Worm (Caenorhabditis elegans) whole organism, L2 larva: ENCODE data around the gene syd-1.

Experiments
- C34F6.9 ChIP-seq: fragments of 150-350 bp; optimal IDR thresholded peaks from 2 replicates; lab custom pipeline; 2014; ENCODE audit warnings: missing biosample characterization, missing genetic modification characterization
- F13H6.1 ChIP-seq: sonication (generic microtip); optimal IDR thresholded peaks from 2 replicates; lab custom pipeline; 2016; ENCODE audit warnings: missing genetic modification characterization, missing compliant biosample characterization
- R02D3.7 ChIP-seq: fragments of 150-350 bp; optimal IDR thresholded peaks from 2 replicates; lab custom pipeline; 2014; ENCODE audit warnings: missing biosample characterization, missing genetic modification characterization
- Y55F3AM.14 ChIP-seq: fragments of 200-800 bp; sonication (Bioruptor generic); optimal IDR thresholded peaks from 2 replicates; lab custom pipeline; 2018; ENCODE audit warnings: mild to moderate bottlenecking, missing genetic modification characterization, missing compliant biosample characterization
- ama-1 ChIP-seq: fragments of 150-350 bp; optimal IDR thresholded peaks from 2 replicates; lab custom pipeline; 2018; ENCODE audit warnings: inconsistent platforms
- blmp-1 ChIP-seq: sonication (generic microtip); optimal IDR thresholded peaks from 2 replicates; lab custom pipeline; 2017; ENCODE audit warnings: missing genetic modification characterization, mild to moderate bottlenecking, missing compliant biosample characterization, antibody characterized with exemption, moderate library complexity; ENCODE audit not compliant: insufficient read depth
- ceh-16 ChIP-seq: fragments of 150-350 bp; optimal IDR thresholded peaks from 2 replicates; lab custom pipeline; 2014; ENCODE audit warnings: missing biosample characterization, missing genetic modification characterization
- crh-2 ChIP-seq: sonication (generic microtip); optimal IDR thresholded peaks from 2 replicates; lab custom pipeline; 2017; ENCODE audit warnings: missing biosample characterization, missing genetic modification characterization
- dmd-4 ChIP-seq: sonication (generic microtip); optimal IDR thresholded peaks from 2 replicates; lab custom pipeline; 2017; ENCODE audit warnings: missing biosample characterization, missing genetic modification characterization
- egl-27 ChIP-seq: sonication (generic microtip); optimal IDR thresholded peaks from 3 replicates; lab custom pipeline; 2017; ENCODE audit warnings: missing biosample characterization, missing genetic modification reagents, missing genetic modification characterization
- elt-3 ChIP-seq: sonication (generic microtip); optimal IDR thresholded peaks from 2 replicates; lab custom pipeline; 2017; ENCODE audit warnings: missing biosample characterization, missing genetic modification characterization
- fos-1 ChIP-seq: fragments of 150-350 bp; optimal IDR thresholded peaks from 2 replicates; lab custom pipeline; 2014; ENCODE audit warnings: missing biosample characterization, missing genetic modification characterization
- gmeb-1 ChIP-seq: fragments of 150-350 bp; optimal IDR thresholded peaks from 2 replicates; lab custom pipeline; 2014; ENCODE audit warnings: missing biosample characterization, missing genetic modification characterization
- lsy-2 ChIP-seq, 2 experiments: fragments of 150-350 bp in 1 of 2; sonication (generic microtip) in 1 of 2; optimal IDR thresholded peaks; 2 replicates each; lab custom pipeline; 2014 to 2017; ENCODE audit warnings: missing biosample characterization in 2 of 2, missing genetic modification characterization in 2 of 2
- mdl-1 ChIP-seq, 2 experiments: fragments of 150-350 bp in 1 of 2; sonication (generic microtip) in 1 of 2; optimal IDR thresholded peaks; 2 replicates each; lab custom pipeline; 2017; ENCODE audit warnings: missing biosample characterization in 2 of 2, missing genetic modification characterization in 2 of 2
- nhr-11 ChIP-seq: fragments of 150-350 bp; optimal IDR thresholded peaks from 2 replicates; lab custom pipeline; 2014; ENCODE audit warnings: missing biosample characterization, missing genetic modification characterization
- nhr-12 ChIP-seq: fragments of 150-350 bp; optimal IDR thresholded peaks from 2 replicates; lab custom pipeline; 2014; ENCODE audit warnings: missing biosample characterization, missing genetic modification characterization
- nhr-21 ChIP-seq: fragments of 150-350 bp; optimal IDR thresholded peaks from 2 replicates; lab custom pipeline; 2014; ENCODE audit warnings: missing biosample characterization, missing genetic modification characterization
- nhr-23 ChIP-seq: fragments of 150-350 bp; optimal IDR thresholded peaks from 2 replicates; lab custom pipeline; 2014; ENCODE audit warnings: missing biosample characterization, missing genetic modification reagents, missing genetic modification characterization
- nhr-237 ChIP-seq: fragments of 150-350 bp; optimal IDR thresholded peaks from 2 replicates; lab custom pipeline; 2014; ENCODE audit warnings: missing biosample characterization, missing genetic modification characterization
- nhr-25 ChIP-seq: fragments of 150-350 bp; sonication (generic microtip); optimal IDR thresholded peaks from 3 replicates; lab custom pipeline; 2014; ENCODE audit warnings: missing biosample characterization, missing genetic modification characterization
- nhr-77 ChIP-seq: fragments of 150-350 bp; optimal IDR thresholded peaks from 2 replicates; lab custom pipeline; 2014; ENCODE audit warnings: missing biosample characterization, missing genetic modification characterization
- peb-1 ChIP-seq: fragments of 150-350 bp; optimal IDR thresholded peaks from 2 replicates; lab custom pipeline; 2014; ENCODE audit warnings: missing biosample characterization, missing genetic modification characterization
- sem-4 ChIP-seq: fragments of 150-350 bp; optimal IDR thresholded peaks from 2 replicates; lab custom pipeline; 2014; ENCODE audit warnings: missing biosample characterization, missing genetic modification reagents, missing genetic modification characterization
- skn-1 ChIP-seq: sonication (generic microtip); optimal IDR thresholded peaks from 2 replicates; lab custom pipeline; 2017; ENCODE audit warnings: missing biosample characterization, missing genetic modification characterization
- sma-3 ChIP-seq: sonication (generic microtip); optimal IDR thresholded peaks from 2 replicates; lab custom pipeline; 2016; ENCODE audit warnings: missing genetic modification reagents, missing genetic modification characterization, missing compliant biosample characterization
- sma-9 ChIP-seq, 2 experiments: fragments of 150-350 bp in 1 of 2; sonication (generic microtip) in 1 of 2; optimal IDR thresholded peaks; 2 replicates each; lab custom pipeline; 2014 to 2016; ENCODE audit warnings: missing genetic modification characterization in 2 of 2, mild to moderate bottlenecking in 1 of 2, missing biosample characterization in 1 of 2, missing compliant biosample characterization in 1 of 2, missing genetic modification reagents in 1 of 2, moderate library complexity in 1 of 2
- unc-39 ChIP-seq: fragments of 150-350 bp; optimal IDR thresholded peaks from 2 replicates; lab custom pipeline; 2014; ENCODE audit warnings: missing biosample characterization, missing genetic modification characterization
- unc-55 ChIP-seq: fragments of 150-350 bp; sonication (generic microtip); optimal IDR thresholded peaks from 3 replicates; lab custom pipeline; 2014; ENCODE audit warnings: missing biosample characterization, missing genetic modification reagents, missing genetic modification characterization
- unc-62 ChIP-seq: fragments of 150-350 bp; optimal IDR thresholded peaks from 2 replicates; lab custom pipeline; 2014; ENCODE audit warnings: missing biosample characterization, missing genetic modification reagents, missing genetic modification characterization
- zag-1 ChIP-seq: fragments of 150-350 bp; optimal IDR thresholded peaks from 2 replicates; lab custom pipeline; 2014; ENCODE audit warnings: missing biosample characterization, missing genetic modification characterization
- ztf-1 ChIP-seq: fragments of 200-800 bp; sonication (Bioruptor generic); conservative IDR thresholded peaks from 2 replicates; pipeline ENCODE4 v1.3.6; 2022; ENCODE audit warnings: missing genetic modification characterization, missing compliant biosample characterization
- ztf-11 ChIP-seq: sonication (generic microtip); optimal IDR thresholded peaks from 2 replicates; lab custom pipeline; 2017; ENCODE audit warnings: missing biosample characterization, missing genetic modification characterization

Gene syd-1

DNA sequence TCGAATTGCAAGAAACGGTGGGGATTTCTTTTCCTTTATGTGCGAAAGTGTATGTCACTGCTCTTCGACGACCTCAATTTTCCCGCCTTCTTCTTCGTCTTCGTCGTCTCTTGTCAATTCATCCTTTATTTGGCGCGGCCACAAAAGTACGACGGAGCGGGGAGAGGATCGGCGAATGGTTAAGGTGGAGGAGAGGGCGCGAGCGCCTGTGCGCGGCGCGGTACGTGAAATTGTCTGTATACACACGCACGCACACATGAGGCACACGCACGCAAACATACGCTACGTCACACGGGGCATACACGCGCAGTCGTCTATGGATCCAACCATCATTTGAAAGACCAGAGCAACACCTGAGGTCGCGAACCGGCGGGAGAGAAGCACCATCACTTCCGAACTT lies 40.6 kb upstream of the syd-1 start:
- TF ChIP-seq F13H6.1 (tag; lab: Kevin White, UChicago) (peak; percentile 34), blmp-1 (tag; lab: Kevin White, UChicago) (no peak)

DNA sequence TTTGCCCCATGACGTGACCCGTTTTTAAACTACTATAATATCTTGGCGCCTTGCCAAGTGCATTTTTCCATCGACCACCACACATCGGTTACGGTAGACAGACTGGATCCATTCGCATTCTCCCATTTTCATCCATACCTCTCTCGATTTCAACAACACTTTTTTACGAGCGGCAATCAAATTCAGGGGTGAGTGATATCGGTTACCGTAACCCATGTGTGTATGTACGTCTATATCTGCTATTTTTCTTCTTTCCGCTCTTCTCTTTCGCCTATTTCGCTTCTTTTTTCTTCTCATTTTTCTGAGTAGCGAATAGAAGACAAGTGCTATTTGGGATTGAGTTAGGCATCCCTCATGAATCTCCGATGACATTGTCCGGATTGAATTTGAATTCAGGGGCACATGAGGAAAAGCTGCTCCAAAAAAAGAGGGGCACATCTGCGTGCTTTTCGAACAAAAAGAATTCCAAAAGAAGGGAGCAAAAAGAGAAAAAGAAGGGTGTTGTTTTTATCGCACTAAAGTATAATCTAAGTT lies 37.0 kb upstream of the syd-1 start:
- TF ChIP-seq nhr-12 (no peak), peb-1 (tag; lab: Kevin White, UChicago) (no peak), unc-39 (tag; lab: Kevin White, UChicago) (no peak), fos-1 (tag; lab: Kevin White, UChicago) (no peak), sma-9 (GFP tag; optimal IDR thresholded peaks at IDR 0.05; lab: Kevin White, UChicago) (peak; percentile 11), sma-9 (tag; optimal IDR thresholded peaks at IDR 0.05; lab: Kevin White, UChicago) (no peak), lsy-2 (tag; optimal IDR thresholded peaks at IDR 0.05; lab: Kevin White, UChicago) (peak in 1 of 2 experiments; percentile 47), R02D3.7 (tag; lab: Kevin White, UChicago) (no peak), zag-1 (tag; lab: Kevin White, UChicago) (peak; percentile 7)

DNA sequence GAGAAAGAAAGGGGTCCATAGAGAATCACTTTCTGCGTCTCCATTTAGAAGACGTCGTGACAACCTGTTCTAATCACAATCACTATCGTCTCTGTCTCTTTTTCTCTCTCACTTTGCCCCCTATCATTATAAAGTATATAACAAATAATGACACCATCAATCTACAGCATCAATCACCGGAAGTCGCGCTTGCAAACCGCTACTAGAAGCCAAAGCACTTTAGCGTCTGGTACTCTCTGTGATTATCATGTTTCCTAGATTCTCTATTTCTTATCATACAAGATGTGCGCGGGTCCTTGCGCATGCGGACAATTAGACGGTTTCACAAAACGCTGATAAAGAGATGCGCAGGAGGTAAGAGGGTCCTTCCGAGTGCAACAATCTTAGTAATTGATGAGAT lies 36.5 kb upstream of the syd-1 start:
- TF ChIP-seq F13H6.1 (tag; lab: Kevin White, UChicago) (peak; percentile 1), sma-9 (GFP tag; optimal IDR thresholded peaks at IDR 0.05; lab: Kevin White, UChicago) (peak; percentile 91), sma-9 (tag; optimal IDR thresholded peaks at IDR 0.05; lab: Kevin White, UChicago) (no peak), dmd-4 (tag; lab: Kevin White, UChicago) (no peak), sma-3 (GFP tag; lab: Kevin White, UChicago) (peak; percentile 69), fos-1 (tag; lab: Kevin White, UChicago) (peak; percentile 45), egl-27 (tag; lab: Kevin White, UChicago) (peak; percentile 62), unc-62 (GFP tag; lab: Kevin White, UChicago) (no peak), crh-2 (peak; percentile 10), unc-39 (tag; lab: Kevin White, UChicago) (no peak), sem-4 (tag; lab: Kevin White, UChicago) (no peak), mdl-1 (tag; optimal IDR thresholded peaks at IDR 0.05; lab: Kevin White, UChicago) (peak; percentile 3 to 11), nhr-25 (tag; lab: Kevin White, UChicago) (peak; percentile 78), blmp-1 (tag; lab: Kevin White, UChicago) (peak; percentile 77), nhr-21 (tag; lab: Kevin White, UChicago) (peak; percentile 87), C34F6.9 (no peak), zag-1 (tag; lab: Kevin White, UChicago) (no peak), ztf-11 (tag; lab: Kevin White, UChicago) (no peak), gmeb-1 (peak; percentile 35), ceh-16 (tag; lab: Kevin White, UChicago) (no peak), nhr-77 (no peak), lsy-2 (tag; optimal IDR thresholded peaks at IDR 0.05; lab: Kevin White, UChicago) (peak in 1 of 2 experiments; percentile 26)

DNA sequence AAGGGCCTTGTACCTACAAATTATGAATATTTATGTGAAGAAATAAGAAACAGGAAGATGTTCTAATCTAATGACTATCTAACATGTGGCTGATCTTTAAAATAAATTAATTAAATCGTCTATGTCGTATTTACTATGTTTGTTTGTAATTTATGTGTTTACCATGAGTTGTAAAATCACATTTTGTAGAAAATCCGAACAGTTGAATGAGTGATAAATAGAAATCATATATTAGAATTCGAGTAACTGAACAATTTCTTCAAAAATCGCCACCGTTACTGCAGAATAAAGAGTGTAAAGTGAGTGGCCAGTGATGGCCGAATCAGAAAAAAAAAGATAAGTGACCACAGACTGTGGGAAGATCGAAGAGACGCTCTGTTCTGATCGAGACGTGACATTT lies 35.3 kb upstream of the syd-1 start:
- TF ChIP-seq nhr-12 (no peak), ama-1 (lab: Kevin White, UChicago) (no peak), elt-3 (tag; lab: Kevin White, UChicago) (no peak), gmeb-1 (no peak), nhr-11 (tag; lab: Kevin White, UChicago) (no peak), R02D3.7 (tag; lab: Kevin White, UChicago) (no peak), unc-55 (GFP tag; lab: Kevin White, UChicago) (no peak), ztf-1 (GFP tag; lab: Robert Waterston, UW) (no peak), Y55F3AM.14 (GFP tag; lab: Kevin White, UChicago) (no peak), sma-3 (GFP tag; lab: Kevin White, UChicago) (no peak), skn-1 (no peak), sem-4 (tag; lab: Kevin White, UChicago) (no peak), nhr-237 (no peak), nhr-23 (no peak), dmd-4 (tag; lab: Kevin White, UChicago) (no peak), egl-27 (tag; lab: Kevin White, UChicago) (no peak)

DNA sequence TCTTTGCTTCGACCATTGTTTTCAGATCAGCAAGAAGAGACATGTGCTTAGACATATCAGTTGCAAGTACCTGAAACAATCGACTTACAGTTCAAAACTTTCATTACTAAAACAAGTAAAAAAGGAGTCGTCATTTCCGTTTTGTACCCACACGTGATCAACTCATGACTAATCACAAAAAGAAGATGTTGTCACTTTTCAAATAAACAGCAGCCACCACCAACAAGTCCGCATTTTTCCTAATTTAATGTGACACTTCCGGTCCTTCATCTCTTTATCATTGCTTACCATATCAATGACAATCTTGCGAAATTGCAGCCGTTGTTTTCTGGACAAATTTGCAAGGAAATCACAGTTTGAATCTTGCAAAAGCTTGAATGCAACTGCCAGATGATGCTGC lies 33.9 kb upstream of the syd-1 start:
- peak; percentile 65 for TF ChIP-seq nhr-25 (tag; lab: Kevin White, UChicago)
- TF ChIP-seq blmp-1 (tag; lab: Kevin White, UChicago): peak; percentile 31
- TF ChIP-seq ceh-16 (tag; lab: Kevin White, UChicago): no peak
- TF ChIP-seq nhr-21 (tag; lab: Kevin White, UChicago): peak; percentile 40
- TF ChIP-seq sma-3 (GFP tag; lab: Kevin White, UChicago): peak; percentile 79
- TF ChIP-seq sma-9 (GFP tag; optimal IDR thresholded peaks at IDR 0.05; lab: Kevin White, UChicago): peak; percentile 8
- no peak for TF ChIP-seq sma-9 (tag; optimal IDR thresholded peaks at IDR 0.05; lab: Kevin White, UChicago)
